Worm (Caenorhabditis elegans) whole organism, L2 larva: ENCODE data around the gene pitr-4.

Experiments used
- alr-1 ChIP-seq: fragments of 150-350 bp; optimal IDR thresholded peaks from 2 replicates; lab custom pipeline; 2014; ENCODE audit warnings: missing biosample characterization, missing genetic modification characterization
- blmp-1 ChIP-seq: sonication (generic microtip); optimal IDR thresholded peaks from 2 replicates; lab custom pipeline; 2017; ENCODE audit warnings: missing genetic modification characterization, mild to moderate bottlenecking, missing compliant biosample characterization, antibody characterized with exemption, moderate library complexity; ENCODE audit not compliant: insufficient read depth
- ceh-82 ChIP-seq: fragments of 150-350 bp; optimal IDR thresholded peaks from 2 replicates; lab custom pipeline; 2014; ENCODE audit warnings: missing biosample characterization, missing genetic modification characterization
- dmd-4 ChIP-seq: sonication (generic microtip); optimal IDR thresholded peaks from 2 replicates; lab custom pipeline; 2017; ENCODE audit warnings: missing biosample characterization, missing genetic modification characterization
- elt-3 ChIP-seq: sonication (generic microtip); optimal IDR thresholded peaks from 2 replicates; lab custom pipeline; 2017; ENCODE audit warnings: missing biosample characterization, missing genetic modification characterization
- lin-11 ChIP-seq: fragments of 150-350 bp; sonication (generic microtip); optimal IDR thresholded peaks from 2 replicates; lab custom pipeline; 2014; ENCODE audit warnings: missing biosample characterization, missing genetic modification characterization, inconsistent platforms, mixed read lengths
- lsy-2 ChIP-seq, 2 experiments: fragments of 150-350 bp in 1 of 2; sonication (generic microtip) in 1 of 2; optimal IDR thresholded peaks; 2 replicates each; lab custom pipeline; 2014 to 2017; ENCODE audit warnings: missing biosample characterization in 2 of 2, missing genetic modification characterization in 2 of 2
- nhr-11 ChIP-seq: fragments of 150-350 bp; optimal IDR thresholded peaks from 2 replicates; lab custom pipeline; 2014; ENCODE audit warnings: missing biosample characterization, missing genetic modification characterization
- nhr-6 ChIP-seq: fragments of 150-350 bp; optimal IDR thresholded peaks from 2 replicates; lab custom pipeline; 2014; ENCODE audit warnings: missing biosample characterization, missing genetic modification characterization
- unc-55 ChIP-seq: fragments of 150-350 bp; sonication (generic microtip); optimal IDR thresholded peaks from 3 replicates; lab custom pipeline; 2014; ENCODE audit warnings: missing biosample characterization, missing genetic modification reagents, missing genetic modification characterization
- unc-62 ChIP-seq: fragments of 150-350 bp; optimal IDR thresholded peaks from 2 replicates; lab custom pipeline; 2014; ENCODE audit warnings: missing biosample characterization, missing genetic modification reagents, missing genetic modification characterization

DNA sequence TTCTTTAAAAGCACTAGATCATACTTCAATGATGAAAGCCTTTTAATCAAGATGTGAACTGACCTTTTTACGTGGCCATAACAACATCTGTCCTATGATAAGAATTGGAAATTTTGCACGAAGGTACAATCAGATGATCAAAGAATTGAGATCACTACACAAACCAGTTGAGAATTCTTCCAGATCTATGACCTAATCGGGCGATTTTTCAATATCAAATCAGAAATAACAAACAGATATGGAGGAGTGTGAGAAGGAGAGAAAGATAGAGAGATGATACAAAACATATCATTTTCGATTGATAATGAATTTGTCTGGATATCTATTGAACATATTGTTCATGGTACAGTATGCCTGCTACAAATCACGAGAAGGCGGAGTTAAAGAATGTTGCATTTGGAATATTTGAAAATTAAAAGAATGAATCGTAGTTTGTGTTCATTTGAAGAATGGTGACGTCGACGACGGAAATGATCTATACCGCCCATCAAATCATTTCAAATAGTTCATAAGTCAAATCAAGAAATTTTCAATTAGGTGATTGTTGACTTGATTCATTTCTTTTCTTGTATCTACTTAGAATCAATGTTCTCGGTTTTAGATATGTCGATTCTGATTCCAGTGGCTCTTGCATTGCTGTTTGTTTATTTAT lies 7.1 kb downstream of the pitr-4 start, which contains the start of gene cyp-29A4:
- TF ChIP-seq lsy-2 (tag; optimal IDR thresholded peaks at IDR 0.05; lab: Kevin White, UChicago): no peak
- TF ChIP-seq nhr-6 (tag; lab: Kevin White, UChicago): no peak
- no peak for TF ChIP-seq nhr-11
- no peak for TF ChIP-seq dmd-4 (tag; lab: Kevin White, UChicago)
- TF ChIP-seq elt-3: no peak
- no peak for TF ChIP-seq unc-55 (GFP tag; lab: Kevin White, UChicago)
- TF ChIP-seq unc-62 (GFP tag; lab: Kevin White, UChicago): no peak
- TF ChIP-seq lin-11 (tag; lab: Kevin White, UChicago): no peak
- TF ChIP-seq alr-1 (tag; lab: Kevin White, UChicago): no peak
- no peak for TF ChIP-seq ceh-82 (tag; lab: Kevin White, UChicago)
- TF ChIP-seq blmp-1 (tag; lab: Kevin White, UChicago): no peak
